Worm (Caenorhabditis elegans): ENCODE measurements around the gene sta-1.

ce11 chrIV:16629815-16630214, 34.3 kb upstream of the sta-1 start:
- TF ChIP-seq Y95B8A.8 (GFP tag; IDR thresholded peaks at IDR 0.05) (no peak), pha-4 (tag; optimal IDR thresholded peaks at IDR 0.05) (no peak), lag-1 (GFP tag; IDR thresholded peaks at IDR 0.05) (no peak), ztf-3 (GFP tag; optimal IDR thresholded peaks at IDR 0.05) (no peak), unc-62 (GFP tag; optimal IDR thresholded peaks at IDR 0.05) (no peak), hlh-12 (tag; optimal IDR thresholded peaks at IDR 0.05) (no peak), ccch-3 (GFP tag; optimal IDR thresholded peaks at IDR 0.05) (no peak), ekl-4 (GFP tag; IDR thresholded peaks at IDR 0.05) (no peak), ama-1 (optimal IDR thresholded peaks at IDR 0.05) (no peak), ama-1 (GFP tag; optimal IDR thresholded peaks at IDR 0.05) (no peak), bed-2 (GFP tag; IDR thresholded peaks at IDR 0.05) (no peak), nfya-1 (tag; optimal IDR thresholded peaks at IDR 0.05; ENCODE audit: borderline replicate concordance, insufficient read depth) (no peak), tlf-1 (GFP tag; optimal IDR thresholded peaks at IDR 0.05) (no peak), D2030.7 (GFP tag; IDR thresholded peaks at IDR 0.05) (no peak)

Measured in whole organism, young adult.